Fruit fly (Drosophila melanogaster) whole organism, embryonic: ENCODE results near the gene Slob.
A peak's percentile ranks its signal among the peaks of the same experiment; 100 is the strongest.

ENCODE experiments used
- Atf-2 ChIP-seq: fragments of 200-800 bp; sonication (Bioruptor generic); optimal IDR thresholded peaks from 2 replicates; lab custom pipeline; 2016; ENCODE audit warnings: missing biosample characterization, missing genetic modification characterization
- CG10267 ChIP-seq: fragments of 200-800 bp; sonication (Bioruptor generic); optimal IDR thresholded peaks from 2 replicates; lab custom pipeline; 2018; ENCODE audit warnings: missing biosample characterization, mild to moderate bottlenecking, missing genetic modification characterization, moderate library complexity
- CG10979 ChIP-seq: fragments of 200-800 bp; sonication (Bioruptor generic); optimal IDR thresholded peaks from 2 replicates; lab custom pipeline; 2018; ENCODE audit warnings: missing biosample characterization, mild to moderate bottlenecking, missing genetic modification characterization, moderate library complexity
- CG11504 ChIP-seq: fragments of 200-800 bp; sonication (Bioruptor generic); optimal IDR thresholded peaks from 3 replicates; lab custom pipeline; 2019; ENCODE audit warnings: missing biosample characterization, mild to moderate bottlenecking, missing genetic modification characterization, moderate library complexity
- CG1233 ChIP-seq: fragments of 200-800 bp; sonication (Bioruptor generic); optimal IDR thresholded peaks from 4 replicates; lab custom pipeline; 2018; ENCODE audit warnings: missing biosample characterization, mild to moderate bottlenecking, missing genetic modification characterization
- CG13296 ChIP-seq: fragments of 200-800 bp; sonication (Bioruptor generic); optimal IDR thresholded peaks from 3 replicates; lab custom pipeline; 2018; ENCODE audit warnings: missing biosample characterization, mild to moderate bottlenecking, missing genetic modification characterization
- CG1529 ChIP-seq: fragments of 200-800 bp; sonication (Bioruptor generic); optimal IDR thresholded peaks from 3 replicates; lab custom pipeline; 2018; ENCODE audit warnings: missing biosample characterization, missing genetic modification characterization
- CG16863 ChIP-seq: fragments of 200-800 bp; sonication (Bioruptor generic); optimal IDR thresholded peaks from 3 replicates; lab custom pipeline; 2016; ENCODE audit warnings: missing biosample characterization, missing genetic modification characterization
- CG17359 ChIP-seq: fragments of 200-800 bp; sonication (Bioruptor generic); optimal IDR thresholded peaks from 3 replicates; lab custom pipeline; 2018; ENCODE audit warnings: missing biosample characterization, mild to moderate bottlenecking, missing genetic modification characterization, moderate library complexity
- CG17802 ChIP-seq: fragments of 200-800 bp; sonication (Bioruptor generic); optimal IDR thresholded peaks from 2 replicates; lab custom pipeline; 2018; ENCODE audit warnings: missing biosample characterization, mild to moderate bottlenecking, missing genetic modification characterization, moderate library complexity
- CG17829 ChIP-seq: fragments of 200-800 bp; optimal IDR thresholded peaks from 2 replicates; lab custom pipeline; 2019; ENCODE audit warnings: missing biosample characterization, mild to moderate bottlenecking, missing genetic modification characterization, moderate library complexity
- CG1792 ChIP-seq: fragments of 200-800 bp; sonication (Bioruptor generic); optimal IDR thresholded peaks from 2 replicates; lab custom pipeline; 2016; ENCODE audit warnings: missing biosample characterization, missing genetic modification characterization
- CG2712 ChIP-seq: fragments of 200-800 bp; optimal IDR thresholded peaks from 3 replicates; lab custom pipeline; 2019; ENCODE audit warnings: missing biosample characterization, mild to moderate bottlenecking, missing genetic modification characterization, moderate library complexity
- CG3281 ChIP-seq: fragments of 200-800 bp; sonication (Bioruptor generic); optimal IDR thresholded peaks from 3 replicates; lab custom pipeline; 2017; ENCODE audit warnings: missing biosample characterization, mild to moderate bottlenecking, missing genetic modification characterization
- CG4424 ChIP-seq: fragments of 200-800 bp; sonication (Bioruptor generic); optimal IDR thresholded peaks from 3 replicates; lab custom pipeline; 2016; ENCODE audit warnings: missing biosample characterization, missing genetic modification characterization
- CG6175 ChIP-seq: fragments of 200-800 bp; sonication (Bioruptor generic); IDR thresholded peaks from 3 replicates; pipeline ENCODE4 v1.3.6; 2022; ENCODE audit warnings: missing biosample characterization, missing genetic modification characterization
- CG7745 ChIP-seq: fragments of 200-800 bp; sonication (Bioruptor generic); optimal IDR thresholded peaks from 2 replicates; lab custom pipeline; 2018; ENCODE audit warnings: missing biosample characterization, mild to moderate bottlenecking, missing genetic modification characterization, moderate library complexity
- CG8359 ChIP-seq: fragments of 200-800 bp; sonication (Bioruptor generic); optimal IDR thresholded peaks from 2 replicates; lab custom pipeline; 2017; ENCODE audit warnings: missing biosample characterization, mild to moderate bottlenecking, missing genetic modification characterization, borderline replicate concordance
- CG9727 ChIP-seq: fragments of 200-800 bp; sonication (Bioruptor generic); optimal IDR thresholded peaks from 3 replicates; lab custom pipeline; 2017; ENCODE audit warnings: missing biosample characterization, mild to moderate bottlenecking, missing genetic modification characterization
- CHES-1-like ChIP-seq: fragments of 200-800 bp; sonication (Bioruptor generic); optimal IDR thresholded peaks from 2 replicates; lab custom pipeline; 2016; ENCODE audit warnings: missing biosample characterization, missing genetic modification characterization
- D19A ChIP-seq: fragments of 200-800 bp; optimal IDR thresholded peaks from 3 replicates; lab custom pipeline; 2019; ENCODE audit warnings: missing biosample characterization, mild to moderate bottlenecking, missing genetic modification characterization, moderate library complexity
- Dip2 ChIP-seq: fragments of 200-800 bp; sonication (Bioruptor generic); IDR thresholded peaks from 2 replicates; pipeline ENCODE4 v1.3.6; 2022; ENCODE audit warnings: missing biosample characterization, missing genetic modification characterization
- Drgx ChIP-seq: fragments of 200-800 bp; sonication (Bioruptor generic); IDR thresholded peaks from 2 replicates; pipeline ENCODE4 v1.3.6; 2022; ENCODE audit warnings: missing biosample characterization, missing genetic modification characterization
- Hmr ChIP-seq: fragments of 200-800 bp; sonication (Bioruptor generic); optimal IDR thresholded peaks from 3 replicates; lab custom pipeline; 2017; ENCODE audit warnings: mild to moderate bottlenecking, missing biosample characterization, missing genetic modification reagents, missing genetic modification characterization
- MTF-1 ChIP-seq: fragments of 200-800 bp; sonication (Bioruptor generic); optimal IDR thresholded peaks from 2 replicates; lab custom pipeline; 2018; ENCODE audit warnings: missing biosample characterization, mild to moderate bottlenecking, missing genetic modification characterization, borderline replicate concordance
- Med ChIP-seq: fragments of 200-800 bp; sonication (Bioruptor generic); peaks from one replicate; lab custom pipeline; 2016; ENCODE audit warnings: missing biosample characterization, missing genetic modification characterization, mild to moderate bottlenecking, inconsistent platforms, moderate library complexity
- Nf-YA ChIP-seq: fragments of 200-800 bp; sonication (Bioruptor generic); IDR thresholded peaks from 2 replicates; pipeline ENCODE4 v1.3.6; 2022; ENCODE audit warnings: missing biosample characterization, missing genetic modification characterization
- Xrp1 ChIP-seq: fragments of 200-800 bp; sonication (Bioruptor generic); IDR thresholded peaks from 2 replicates; pipeline ENCODE4 v1.3.6; 2022; ENCODE audit warnings: missing biosample characterization, missing genetic modification characterization
- bbx ChIP-seq: fragments of 200-800 bp; sonication (Bioruptor generic); IDR thresholded peaks from 2 replicates; pipeline ENCODE4 v1.3.6; 2022; ENCODE audit warnings: missing biosample characterization, missing genetic modification characterization; ENCODE audit not compliant: partially characterized antibody
- chif ChIP-seq, 2 experiments: fragments of 200-800 bp; sonication (Bioruptor generic); optimal IDR thresholded peaks; 3 replicates each; lab custom pipeline; 2016; ENCODE audit warnings: missing biosample characterization in 2 of 2, missing genetic modification characterization in 2 of 2
- ci ChIP-seq: fragments of 200-800 bp; sonication (Bioruptor generic); IDR thresholded peaks from 3 replicates; pipeline ENCODE4 v1.3.6; 2022; ENCODE audit warnings: missing biosample characterization, missing genetic modification characterization
- dmrt11E ChIP-seq: fragments of 200-800 bp; sonication (Bioruptor generic); optimal IDR thresholded peaks from 3 replicates; lab custom pipeline; 2018; ENCODE audit warnings: missing biosample characterization, mild to moderate bottlenecking, missing genetic modification characterization, moderate library complexity
- dmrt99B ChIP-seq: fragments of 200-800 bp; sonication (Bioruptor generic); optimal IDR thresholded peaks from 2 replicates; lab custom pipeline; 2018; ENCODE audit warnings: missing biosample characterization, mild to moderate bottlenecking, missing genetic modification characterization, moderate library complexity
- fd102C ChIP-seq: fragments of 200-800 bp; sonication (Bioruptor generic); optimal IDR thresholded peaks from 2 replicates; lab custom pipeline; 2018; ENCODE audit warnings: missing biosample characterization, mild to moderate bottlenecking, missing genetic modification characterization, moderate library complexity
- gem ChIP-seq: fragments of 200-800 bp; sonication (Bioruptor generic); optimal IDR thresholded peaks from 2 replicates; lab custom pipeline; 2019; ENCODE audit warnings: missing biosample characterization, mild to moderate bottlenecking, missing genetic modification characterization, moderate library complexity
- lab ChIP-seq: fragments of 200-800 bp; sonication (Bioruptor generic); optimal IDR thresholded peaks from 3 replicates; lab custom pipeline; 2017; ENCODE audit warnings: missing biosample characterization, missing genetic modification characterization, mild to moderate bottlenecking, moderate library complexity, missing genetic modification reagents
- lola ChIP-seq, 3 experiments: fragments of >200 bp in 2 of 3; fragments of 200-800 bp in 1 of 3; sonication (Bioruptor generic) in 1 of 3; optimal IDR thresholded peaks; 2 replicates each; lab custom pipeline; 2017 to 2019; ENCODE audit warnings: missing biosample characterization in 3 of 3, missing genetic modification characterization in 3 of 3, mild to moderate bottlenecking in 1 of 3, moderate library complexity in 1 of 3
- pnt ChIP-seq: fragments of 200-800 bp; sonication (Bioruptor generic); optimal IDR thresholded peaks from 3 replicates; lab custom pipeline; 2016; ENCODE audit warnings: missing biosample characterization, missing genetic modification characterization
- prd ChIP-seq, 3 experiments: fragments of >200 bp in 2 of 3; fragments of 200-800 bp in 1 of 3; sonication (Bioruptor generic) in 1 of 3; optimal IDR thresholded peaks in 2 of 3; IDR thresholded peaks in 1 of 3; 2 replicates in 2 of 3; 3 replicates in 1 of 3; pipeline versions ENCODE4 v1.3.6 to Lab custom; 2017 to 2022; ENCODE audit warnings: missing biosample characterization in 1 of 3, missing genetic modification characterization in 1 of 3
- sd ChIP-seq: fragments of 200-800 bp; sonication (Bioruptor generic); optimal IDR thresholded peaks from 3 replicates; lab custom pipeline; 2018; ENCODE audit warnings: missing biosample characterization, mild to moderate bottlenecking, missing genetic modification characterization, moderate library complexity
- sisA ChIP-seq: fragments of 200-800 bp; sonication (Bioruptor generic); IDR thresholded peaks from 2 replicates; pipeline ENCODE4 v1.3.6; 2022; ENCODE audit warnings: missing biosample characterization, missing genetic modification characterization
- stwl ChIP-seq: fragments of 200-800 bp; sonication (Bioruptor generic); optimal IDR thresholded peaks from 3 replicates; lab custom pipeline; 2018; ENCODE audit warnings: missing biosample characterization, mild to moderate bottlenecking, missing genetic modification characterization, moderate library complexity
- usp ChIP-seq: fragments of >200 bp; optimal IDR thresholded peaks from 2 replicates; lab custom pipeline; 2017; ENCODE audit warnings: missing biosample characterization, missing genetic modification characterization
- wek ChIP-seq: fragments of 200-800 bp; sonication (Bioruptor generic); optimal IDR thresholded peaks from 3 replicates; lab custom pipeline; 2018; ENCODE audit warnings: missing biosample characterization, mild to moderate bottlenecking, missing genetic modification characterization, moderate library complexity

Slob gene

DNA sequence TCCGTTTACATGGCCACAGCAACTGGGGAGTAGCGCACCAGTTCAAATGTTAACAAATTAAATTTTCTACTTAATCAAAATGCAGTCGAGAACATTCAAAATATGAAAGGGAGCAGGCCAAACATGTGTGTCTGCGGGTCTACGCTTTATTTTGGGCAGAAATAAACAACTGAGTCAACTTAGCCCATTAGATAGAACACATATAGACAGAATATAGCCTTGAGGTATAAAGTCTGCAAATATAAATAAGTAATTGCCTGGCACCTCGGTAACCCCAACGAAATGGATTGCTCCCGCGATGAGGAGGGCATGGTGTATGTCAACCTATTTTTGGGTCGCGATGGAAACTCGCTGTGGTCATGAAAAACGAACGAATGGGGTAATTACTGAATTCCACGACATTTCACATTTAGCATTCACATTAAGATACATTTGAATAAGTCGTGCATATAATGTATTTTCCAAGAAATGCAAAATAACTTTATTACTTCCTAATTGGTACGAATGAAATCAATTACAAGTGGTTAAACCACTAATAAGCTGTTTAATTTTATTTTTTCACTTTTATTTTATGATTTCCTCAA, 46.4 kb downstream of the Slob start (continued):
- TF ChIP-seq CG17359 (tag; lab: Kevin White, UChicago) (peak; percentile 9), CG13296 (GFP tag; lab: Kevin White, UChicago) (peak; percentile 19), CG17802 (tag; lab: Kevin White, UChicago) (no peak), Xrp1 (GFP tag; lab: Robert Waterston, UW) (peak; percentile 39; the same call in 1 of the 2 replicates), CG3281 (GFP tag; lab: Kevin White, UChicago) (peak; percentile 37), CG8359 (GFP tag; lab: Kevin White, UChicago) (peak; percentile 42), CG4424 (GFP tag; lab: Kevin White, UChicago) (peak; percentile 20), CG2712 (tag; lab: Kevin White, UChicago) (peak; percentile 16), stwl (no peak), ci (GFP tag; lab: Robert Waterston, UW) (no peak), dmrt99B (tag; lab: Kevin White, UChicago) (peak; percentile 34), Dip2 (GFP tag; lab: Robert Waterston, UW) (no peak), pnt (peak; percentile 1), wek (GFP tag; lab: Kevin White, UChicago) (peak; percentile 19), lola (GFP tag; optimal IDR thresholded peaks at IDR 0.05; lab: Kevin White, UChicago) (peak in 1 of 3 experiments; percentile 12), Nf-YA (GFP tag; lab: Robert Waterston, UW) (no peak), lab (GFP tag; lab: Kevin White, UChicago) (peak; percentile 85), CG16863 (GFP tag; lab: Kevin White, UChicago) (peak; percentile 7), CG1792 (GFP tag; lab: Kevin White, UChicago) (peak; percentile 12), CG7745 (tag; lab: Kevin White, UChicago) (peak; percentile 77), bbx (GFP tag; lab: Robert Waterston, UW) (no peak), D19A (tag; lab: Kevin White, UChicago) (no peak), Med (GFP tag; lab: Kevin White, UChicago) (peak; percentile 73)

dm6 chr2L:7627474-7627873, 47.4 kb downstream of the Slob start:
- no peak for TF ChIP-seq gem (tag; lab: Kevin White, UChicago)
- no peak for TF ChIP-seq fd102C (GFP tag; lab: Kevin White, UChicago)
- 0 out of 2 replicates have a peak, but pooled peaks have one; percentile 17 for TF ChIP-seq Drgx (GFP tag; lab: Robert Waterston, UW)
- no peak for TF ChIP-seq Med (GFP tag; lab: Kevin White, UChicago)

DNA sequence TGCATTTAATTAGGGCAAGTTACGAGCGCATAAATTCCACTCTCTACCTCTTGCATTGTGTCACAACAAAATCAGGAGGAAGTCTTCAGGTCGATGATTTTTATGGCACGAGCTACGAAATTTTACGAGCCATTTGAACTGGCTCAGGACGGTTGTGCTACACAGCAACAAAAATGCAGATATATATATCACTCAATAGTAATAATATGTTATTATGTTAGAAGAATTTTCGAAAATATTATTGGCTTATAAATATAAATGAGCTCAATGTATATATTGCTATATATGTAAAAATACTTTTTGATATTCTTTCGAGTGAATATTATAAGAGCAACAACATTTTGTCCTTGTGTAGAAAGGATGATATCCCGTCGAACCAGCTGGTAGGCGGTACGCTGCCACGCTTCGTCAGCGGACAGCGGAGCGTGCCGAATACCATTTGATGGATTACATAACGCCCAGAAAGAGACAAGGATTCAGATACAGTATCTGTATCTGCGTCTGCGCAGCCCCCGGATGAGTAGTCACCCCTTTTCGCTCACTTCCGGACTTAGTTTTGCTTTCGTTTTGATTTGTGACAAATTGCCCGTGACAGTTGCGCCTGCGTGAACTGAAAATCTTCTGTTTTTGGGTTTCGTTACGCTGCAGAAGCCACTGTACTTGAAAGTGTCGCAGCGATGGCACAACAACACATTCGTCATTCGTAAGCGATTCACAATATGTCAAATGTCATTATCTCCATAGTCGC, 50.6 kb downstream of the Slob start:
- TF ChIP-seq CG11504 (tag; lab: Kevin White, UChicago) = peak; percentile 17
- TF ChIP-seq D19A (tag; lab: Kevin White, UChicago) = peak; percentile 27
- no peak for TF ChIP-seq sd (tag; lab: Kevin White, UChicago)
- no peak for TF ChIP-seq CHES-1-like (GFP tag; lab: Kevin White, UChicago)
- peak; percentile 69 for TF ChIP-seq CG9727
- peak; percentile 40 for TF ChIP-seq CG17829 (tag; lab: Kevin White, UChicago)
- no peak for TF ChIP-seq usp (GFP tag; lab: Kevin White, UChicago)
- peak; percentile 59 for TF ChIP-seq CG10979 (tag; lab: Kevin White, UChicago)
- no peak for TF ChIP-seq CG6175
- no peak for TF ChIP-seq Hmr (GFP tag; lab: Kevin White, UChicago)
- no peak for TF ChIP-seq CG1529 (GFP tag; lab: Kevin White, UChicago)
- TF ChIP-seq CG1233 (GFP tag; lab: Kevin White, UChicago) = no peak
- TF ChIP-seq Atf-2 (GFP tag; lab: Kevin White, UChicago) = no peak
- TF ChIP-seq chif (GFP tag; optimal IDR thresholded peaks at IDR 0.05; lab: Kevin White, UChicago) = no peak
- no peak for TF ChIP-seq prd (optimal IDR thresholded peaks at IDR 0.05; lab: Kevin White, UChicago)
- peak; percentile 61; the same call in 2 of the 3 replicates for TF ChIP-seq prd (GFP tag; IDR thresholded peaks at IDR 0.05; lab: Robert Waterston, UW)
- TF ChIP-seq sisA (GFP tag; lab: Robert Waterston, UW) = no peak
- peak; percentile 62 for TF ChIP-seq dmrt11E
- TF ChIP-seq MTF-1 (GFP tag; lab: Kevin White, UChicago) = no peak
- no peak for TF ChIP-seq gem (tag; lab: Kevin White, UChicago)
- peak; percentile 39 for TF ChIP-seq CG10267
